Worm (Caenorhabditis elegans): Measurements from ENCODE around the gene C29H12.2.

Gene C29H12.2

DNA sequence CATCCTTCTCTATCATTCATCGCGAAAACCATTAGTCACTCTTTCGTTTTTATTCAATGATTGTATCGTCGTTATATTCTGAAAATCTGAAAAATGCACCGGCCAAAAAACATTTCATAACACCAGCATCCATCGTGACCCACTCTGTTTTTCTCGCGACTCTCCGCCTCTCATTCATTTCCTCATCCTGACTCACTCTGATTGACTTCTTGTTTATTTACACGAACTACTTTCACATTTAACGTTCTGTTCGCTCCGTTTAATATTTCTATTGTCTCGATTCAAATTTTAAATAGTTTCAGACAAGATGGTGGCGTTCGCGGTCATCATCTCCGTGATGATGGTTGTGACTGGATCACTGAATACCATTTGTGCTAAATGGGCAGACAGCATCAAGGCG is at the start of gene C29H12.2:
TSS of gene C29H12.2 (plus strand) at position 297 of the 400 bp plus-strand sequence.
- peak; percentile 30 for TF ChIP-seq C34F6.9 (tag; optimal IDR thresholded peaks at IDR 0.05)
- no peak for TF ChIP-seq R02D3.7 (tag; optimal IDR thresholded peaks at IDR 0.05)
- peak; percentile 41 for TF ChIP-seq nhr-129 (tag; optimal IDR thresholded peaks at IDR 0.05)
- no peak for TF ChIP-seq fos-1 (tag; optimal IDR thresholded peaks at IDR 0.05)

DNA sequence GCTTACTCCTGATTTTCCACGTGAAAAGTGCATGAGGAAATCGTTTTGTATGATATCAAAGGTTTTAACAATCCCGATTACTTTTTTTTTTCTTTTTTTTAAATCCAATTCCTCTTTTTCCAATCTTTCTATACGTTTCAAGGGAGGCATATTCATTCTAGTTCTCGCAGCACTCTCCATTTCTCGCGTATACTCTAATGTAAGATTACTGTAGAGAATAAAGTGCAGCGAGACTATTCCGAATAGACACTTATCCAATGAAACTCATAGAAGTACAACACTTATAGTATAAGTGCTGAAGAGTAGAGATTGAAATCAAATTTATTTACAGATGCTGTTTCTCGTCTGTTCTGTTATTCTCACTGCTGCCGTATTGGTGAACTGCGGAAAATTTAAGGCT is 46.0 kb upstream of the C29H12.2 start, which contains the start of gene H12I13.6:
TSS of gene H12I13.6 (plus strand) at position 301 of the 400 bp plus-strand sequence.
- TF ChIP-seq nhr-25 (tag; optimal IDR thresholded peaks at IDR 0.05), result no peak
- TF ChIP-seq F13H6.1 (tag; optimal IDR thresholded peaks at IDR 0.05), result no peak
- no peak for TF ChIP-seq elt-1 (tag; optimal IDR thresholded peaks at IDR 0.05)
- TF ChIP-seq crh-2 (tag; optimal IDR thresholded peaks at IDR 0.05), result no peak
- TF ChIP-seq nhr-23 (tag; optimal IDR thresholded peaks at IDR 0.05), result no peak
- no peak for TF ChIP-seq unc-39 (tag; optimal IDR thresholded peaks at IDR 0.05)
- TF ChIP-seq blmp-1 (tag; optimal IDR thresholded peaks at IDR 0.05; ENCODE audit: insufficient read depth), result no peak
- no peak for TF ChIP-seq Y55F3AM.14 (GFP tag; optimal IDR thresholded peaks at IDR 0.05)
- no peak for TF ChIP-seq aly-2 (tag; optimal IDR thresholded peaks at IDR 0.05)
- no peak for TF ChIP-seq lsy-2 (tag; optimal IDR thresholded peaks at IDR 0.05)
- TF ChIP-seq lin-11 (tag; optimal IDR thresholded peaks at IDR 0.05), result no peak
- TF ChIP-seq peb-1 (tag; optimal IDR thresholded peaks at IDR 0.05), result no peak
- TF ChIP-seq ZK546.5 (tag; optimal IDR thresholded peaks at IDR 0.05), result no peak
- TF ChIP-seq skn-1 (tag; optimal IDR thresholded peaks at IDR 0.05), result no peak
- no peak for TF ChIP-seq nhr-77 (tag; optimal IDR thresholded peaks at IDR 0.05)
- TF ChIP-seq sem-4 (tag; optimal IDR thresholded peaks at IDR 0.05), result no peak
- no peak for TF ChIP-seq sma-9 (GFP tag; optimal IDR thresholded peaks at IDR 0.05)
- TF ChIP-seq sma-9 (tag; optimal IDR thresholded peaks at IDR 0.05), result no peak
- no peak for TF ChIP-seq mdl-1 (tag; optimal IDR thresholded peaks at IDR 0.05)
- TF ChIP-seq snpc-4 (tag; optimal IDR thresholded peaks at IDR 0.05), result no peak
- no peak for TF ChIP-seq mab-5 (tag; optimal IDR thresholded peaks at IDR 0.05)

DNA sequence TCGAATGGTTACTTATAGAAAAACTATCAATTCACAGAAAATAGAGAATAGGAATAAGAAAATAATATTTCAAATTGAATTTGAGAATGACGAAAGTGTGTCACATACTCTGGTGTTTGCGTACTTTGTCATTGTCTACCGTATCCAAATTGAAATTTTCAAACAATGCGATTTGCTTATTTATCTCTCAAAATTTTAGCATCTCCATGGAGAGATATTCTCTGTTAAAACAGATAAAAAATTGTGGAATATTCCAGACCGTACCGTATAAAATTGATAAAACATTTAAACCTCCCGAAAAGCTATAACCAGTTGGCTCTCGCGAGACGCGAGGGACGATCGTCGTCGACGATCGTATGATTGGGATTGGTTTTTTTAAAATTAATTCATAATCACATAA is 42.9 kb upstream of the C29H12.2 start, which contains the start of gene fbf-1:
TSS of gene fbf-1 (minus strand) at position 101 of the 400 bp plus-strand sequence.
- TF ChIP-seq nhr-23 (tag; optimal IDR thresholded peaks at IDR 0.05) (no peak), nhr-21 (tag; optimal IDR thresholded peaks at IDR 0.05) (no peak), elt-1 (tag; optimal IDR thresholded peaks at IDR 0.05) (no peak), elt-3 (tag; optimal IDR thresholded peaks at IDR 0.05) (no peak), nhr-237 (tag; optimal IDR thresholded peaks at IDR 0.05) (no peak), mab-5 (tag; optimal IDR thresholded peaks at IDR 0.05) (no peak), F13H6.1 (tag; optimal IDR thresholded peaks at IDR 0.05) (no peak), nhr-25 (tag; optimal IDR thresholded peaks at IDR 0.05) (no peak), sma-3 (GFP tag; optimal IDR thresholded peaks at IDR 0.05) (no peak), dmd-4 (tag; optimal IDR thresholded peaks at IDR 0.05) (no peak), nhr-6 (tag; optimal IDR thresholded peaks at IDR 0.05) (no peak), ZK546.5 (tag; optimal IDR thresholded peaks at IDR 0.05) (no peak), blmp-1 (tag; optimal IDR thresholded peaks at IDR 0.05; ENCODE audit: insufficient read depth) (no peak), lin-13 (GFP tag; optimal IDR thresholded peaks at IDR 0.05) (no peak), sem-4 (tag; optimal IDR thresholded peaks at IDR 0.05) (no peak), lsy-2 (tag; optimal IDR thresholded peaks at IDR 0.05) (no peak)

DNA sequence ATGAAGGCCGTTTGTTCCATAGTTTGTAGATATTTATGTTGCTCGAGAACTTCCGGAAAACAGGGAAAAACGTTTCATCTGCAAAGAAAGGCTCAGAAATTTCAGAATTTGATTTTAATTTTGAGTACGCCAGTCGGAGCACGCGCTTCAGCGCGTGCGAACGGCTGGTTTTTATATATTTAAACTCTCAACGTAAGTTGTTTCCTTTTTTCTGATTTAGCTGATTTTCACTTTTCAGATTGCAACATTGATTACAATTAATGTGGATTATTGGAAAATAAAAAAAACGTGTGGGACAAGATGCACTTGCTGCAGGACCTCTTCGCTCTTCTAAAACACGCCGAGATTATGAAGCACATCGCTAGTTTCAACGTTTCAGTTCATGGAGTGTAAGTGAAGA is 41.0 kb upstream of the C29H12.2 start, which contains the start of gene F21H12.3:
TSS of gene F21H12.3 (plus strand) at position 301 of the 400 bp plus-strand sequence.
- TF ChIP-seq blmp-1 (tag; optimal IDR thresholded peaks at IDR 0.05; ENCODE audit: insufficient read depth) (no peak), sma-3 (GFP tag; optimal IDR thresholded peaks at IDR 0.05) (no peak), snpc-4 (tag; optimal IDR thresholded peaks at IDR 0.05) (no peak), skn-1 (tag; optimal IDR thresholded peaks at IDR 0.05) (no peak), nhr-23 (tag; optimal IDR thresholded peaks at IDR 0.05) (no peak), unc-62 (GFP tag; optimal IDR thresholded peaks at IDR 0.05) (no peak), lin-11 (tag; optimal IDR thresholded peaks at IDR 0.05) (no peak), dmd-4 (tag; optimal IDR thresholded peaks at IDR 0.05) (no peak), lin-13 (GFP tag; optimal IDR thresholded peaks at IDR 0.05) (no peak), mbf-1 (tag; optimal IDR thresholded peaks at IDR 0.05) (no peak), aly-2 (tag; optimal IDR thresholded peaks at IDR 0.05) (no peak), mab-5 (tag; optimal IDR thresholded peaks at IDR 0.05) (no peak), fos-1 (tag; optimal IDR thresholded peaks at IDR 0.05) (no peak), ztf-4 (tag; optimal IDR thresholded peaks at IDR 0.05) (no peak), Y55F3AM.14 (GFP tag; optimal IDR thresholded peaks at IDR 0.05) (no peak), nhr-25 (tag; optimal IDR thresholded peaks at IDR 0.05) (no peak), nhr-10 (tag; optimal IDR thresholded peaks at IDR 0.05) (no peak)

All from whole organism, L2 larva.